Worm (Caenorhabditis elegans): ENCODE data around the gene ZK1248.20.
A peak's percentile ranks its signal among the peaks of the same experiment; 100 is the strongest.

The ZK1248.20 gene

ce11 chrII:5833136-5833535 lies 16.7 kb downstream of the ZK1248.20 start, which contains the start of gene gtap-1:
Gene gtap-1 (minus strand): TSS chrII:5833236.
- TF ChIP-seq ztf-29 (GFP tag; IDR thresholded peaks at IDR 0.05) (no peak), cog-1 (tag; optimal IDR thresholded peaks at IDR 0.05) (no peak), ztf-23 (GFP tag; IDR thresholded peaks at IDR 0.05) (no peak), med-1 (GFP tag; optimal IDR thresholded peaks at IDR 0.05; ENCODE audit: insufficient read depth) (no peak), ref-1 (GFP tag; conservative IDR thresholded peaks at IDR 0.05) (no peak), klf-2 (GFP tag; conservative IDR thresholded peaks at IDR 0.05) (no peak), flt-1 (GFP tag; IDR thresholded peaks at IDR 0.05) (no peak), T22C8.4 (GFP tag; IDR thresholded peaks at IDR 0.05) (no peak), tab-1 (GFP tag; IDR thresholded peaks at IDR 0.05) (no peak)

ce11 chrII:5835146-5835545 lies 18.7 kb downstream of the ZK1248.20 start:
- TF ChIP-seq flt-1 (GFP tag; IDR thresholded peaks at IDR 0.05) (no peak), klf-2 (GFP tag; conservative IDR thresholded peaks at IDR 0.05) (no peak), tab-1 (GFP tag; IDR thresholded peaks at IDR 0.05) (no peak)

DNA sequence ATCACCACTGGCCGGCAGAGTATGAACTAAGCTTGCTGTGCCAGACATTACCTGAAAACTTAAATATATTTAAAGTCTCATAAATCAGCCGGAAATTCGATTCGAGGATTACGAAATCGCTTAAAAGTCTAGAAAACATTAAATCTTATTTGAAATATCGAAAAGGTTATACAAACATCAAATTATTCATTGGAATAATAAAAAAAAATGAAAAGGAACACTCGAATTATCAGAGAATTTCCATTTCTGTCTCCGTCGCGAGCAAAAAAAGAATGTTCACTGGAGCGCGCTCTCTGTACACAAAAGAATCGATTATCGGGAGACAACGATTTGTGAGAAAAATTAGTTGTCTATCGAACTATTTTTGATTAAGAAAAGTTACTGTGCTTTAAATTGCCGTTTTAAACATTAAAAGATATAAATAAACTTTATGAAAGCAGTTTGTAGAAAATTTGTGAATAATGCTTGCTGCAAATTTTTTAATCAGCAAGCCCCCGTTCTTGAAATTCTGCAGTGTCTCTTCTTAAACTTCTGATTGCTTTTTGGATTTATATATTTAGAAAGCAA lies 19.8 kb downstream of the ZK1248.20 start, which contains the start of gene fzo-1:
Gene fzo-1, minus strand, starts transcription at position 51 of the 567 bp plus-strand sequence.
- TF ChIP-seq ztf-23 (GFP tag; IDR thresholded peaks at IDR 0.05), result peak; percentile 79; the same call in 1 of the 2 replicates
- TF ChIP-seq klf-2 (GFP tag; conservative IDR thresholded peaks at IDR 0.05), result 0 out of 2 replicates have a peak, but pooled peaks have one; percentile 14
- TF ChIP-seq ztf-29 (GFP tag; IDR thresholded peaks at IDR 0.05), result no peak
- TF ChIP-seq cog-1 (tag; optimal IDR thresholded peaks at IDR 0.05), result peak; percentile 83
- no peak for TF ChIP-seq ref-1 (GFP tag; conservative IDR thresholded peaks at IDR 0.05)
- no peak for TF ChIP-seq med-1 (GFP tag; optimal IDR thresholded peaks at IDR 0.05; ENCODE audit: insufficient read depth)
- no peak for TF ChIP-seq T22C8.4 (GFP tag; IDR thresholded peaks at IDR 0.05)
- no peak for TF ChIP-seq tab-1 (GFP tag; IDR thresholded peaks at IDR 0.05)

DNA sequence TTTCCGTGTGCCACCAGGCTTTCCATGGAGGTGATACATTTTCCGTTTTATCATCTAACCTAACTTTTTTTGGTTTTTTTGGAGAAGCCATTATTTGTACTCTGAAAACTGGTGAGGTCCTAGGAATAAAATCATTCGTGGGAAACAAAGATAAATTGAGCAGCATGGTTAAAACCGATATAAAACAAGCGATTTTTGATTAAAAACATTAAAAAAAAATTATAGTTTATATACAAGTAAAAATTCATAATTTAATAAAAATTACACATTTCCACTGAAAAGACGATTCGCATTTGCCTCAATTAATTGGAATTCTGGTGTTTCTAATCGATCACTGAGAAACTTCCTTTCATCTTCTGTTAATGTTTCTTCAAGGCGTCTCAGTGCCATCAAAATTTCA lies 22.0 kb downstream of the ZK1248.20 start, which contains the start of gene ZK1248.15:
Gene ZK1248.15, minus strand, starts transcription at position 101 of the 400 bp plus-strand sequence.
- TF ChIP-seq ztf-23 (GFP tag; IDR thresholded peaks at IDR 0.05), result no peak
- TF ChIP-seq T22C8.4 (GFP tag; IDR thresholded peaks at IDR 0.05), result no peak
- TF ChIP-seq cog-1 (tag; optimal IDR thresholded peaks at IDR 0.05), result no peak
- no peak for TF ChIP-seq klf-2 (GFP tag; conservative IDR thresholded peaks at IDR 0.05)
- no peak for TF ChIP-seq med-1 (GFP tag; optimal IDR thresholded peaks at IDR 0.05; ENCODE audit: insufficient read depth)
- no peak for TF ChIP-seq flt-1 (GFP tag; IDR thresholded peaks at IDR 0.05)
- no peak for TF ChIP-seq tab-1 (GFP tag; IDR thresholded peaks at IDR 0.05)
- TF ChIP-seq ref-1 (GFP tag; conservative IDR thresholded peaks at IDR 0.05), result no peak
- no peak for TF ChIP-seq ztf-29 (GFP tag; IDR thresholded peaks at IDR 0.05)

ce11 chrII:5839227-5839626 lies 22.8 kb downstream of the ZK1248.20 start, which contains the start of gene ZK1248.19:
Gene ZK1248.19 (minus strand): TSS chrII:5839414.
- TF ChIP-seq klf-2 (GFP tag; conservative IDR thresholded peaks at IDR 0.05), result no peak
- TF ChIP-seq T22C8.4 (GFP tag; IDR thresholded peaks at IDR 0.05), result no peak
- no peak for TF ChIP-seq ztf-23 (GFP tag; IDR thresholded peaks at IDR 0.05)
- no peak for TF ChIP-seq cog-1 (tag; optimal IDR thresholded peaks at IDR 0.05)
- TF ChIP-seq ref-1 (GFP tag; conservative IDR thresholded peaks at IDR 0.05), result no peak
- TF ChIP-seq tab-1 (GFP tag; IDR thresholded peaks at IDR 0.05), result no peak
- TF ChIP-seq ztf-29 (GFP tag; IDR thresholded peaks at IDR 0.05), result no peak
- TF ChIP-seq med-1 (GFP tag; optimal IDR thresholded peaks at IDR 0.05; ENCODE audit: insufficient read depth), result no peak
- TF ChIP-seq flt-1 (GFP tag; IDR thresholded peaks at IDR 0.05), result no peak

DNA sequence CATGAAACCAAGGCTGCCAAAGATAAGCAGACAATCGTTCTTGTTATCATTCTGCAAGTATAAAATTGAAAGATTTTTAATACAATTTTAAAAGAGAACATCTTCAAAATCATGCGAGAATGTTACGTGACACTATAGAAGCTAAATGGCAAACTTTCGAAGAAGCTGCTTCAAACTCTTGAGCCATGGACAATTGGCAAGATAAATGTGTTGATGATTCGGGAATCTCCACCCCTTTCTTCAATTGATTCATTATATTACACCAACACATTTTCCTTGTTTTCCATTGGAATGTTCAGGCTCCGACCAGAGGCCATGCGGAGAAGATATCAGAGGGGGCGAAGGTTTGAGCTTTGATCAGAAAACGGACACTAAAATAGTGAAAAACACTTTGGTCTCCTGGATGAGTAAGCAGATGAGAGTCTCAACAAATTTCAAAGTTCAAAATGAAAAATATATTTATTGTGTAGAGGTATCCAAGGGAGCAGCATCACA lies 24.7 kb downstream of the ZK1248.20 start, which contains the start of gene lec-5:
Gene lec-5, minus strand, starts transcription at position 51 of the 495 bp plus-strand sequence.
- TF ChIP-seq T22C8.4 (GFP tag; IDR thresholded peaks at IDR 0.05) (no peak), klf-2 (GFP tag; conservative IDR thresholded peaks at IDR 0.05) (no peak), ztf-29 (GFP tag; IDR thresholded peaks at IDR 0.05) (no peak), ztf-23 (GFP tag; IDR thresholded peaks at IDR 0.05) (no peak), med-1 (GFP tag; optimal IDR thresholded peaks at IDR 0.05; ENCODE audit: insufficient read depth) (no peak), cog-1 (tag; optimal IDR thresholded peaks at IDR 0.05) (no peak), ref-1 (GFP tag; conservative IDR thresholded peaks at IDR 0.05) (no peak), flt-1 (GFP tag; IDR thresholded peaks at IDR 0.05) (no peak), tab-1 (GFP tag; IDR thresholded peaks at IDR 0.05) (no peak)

DNA sequence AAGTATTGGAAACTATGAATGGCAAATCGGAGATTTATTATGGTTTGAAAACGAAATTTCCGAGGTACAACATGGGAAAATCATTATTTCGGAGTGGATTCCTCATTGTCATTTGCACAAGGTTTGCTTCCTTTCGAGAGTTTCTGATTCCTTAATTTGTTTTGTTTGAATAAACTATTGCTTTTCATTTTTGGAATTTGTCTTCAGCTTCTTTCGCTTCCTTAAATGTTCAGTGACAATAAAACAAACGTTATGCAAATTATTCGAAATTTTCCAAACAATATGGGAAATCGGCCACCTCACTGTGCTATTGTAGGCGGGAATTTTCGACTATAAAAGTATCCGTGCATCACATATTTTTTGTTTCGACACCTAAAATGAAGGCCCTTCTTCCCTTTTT lies 25.4 kb downstream of the ZK1248.20 start, which contains the start of gene nep-25:
Gene nep-25, plus strand, starts transcription at position 375 of the 400 bp plus-strand sequence.
- TF ChIP-seq tab-1 (GFP tag; IDR thresholded peaks at IDR 0.05) (no peak), ref-1 (GFP tag; conservative IDR thresholded peaks at IDR 0.05) (no peak), flt-1 (GFP tag; IDR thresholded peaks at IDR 0.05) (no peak), T22C8.4 (GFP tag; IDR thresholded peaks at IDR 0.05) (no peak), cog-1 (tag; optimal IDR thresholded peaks at IDR 0.05) (no peak), ztf-29 (GFP tag; IDR thresholded peaks at IDR 0.05) (no peak), med-1 (GFP tag; optimal IDR thresholded peaks at IDR 0.05; ENCODE audit: insufficient read depth) (no peak)

DNA sequence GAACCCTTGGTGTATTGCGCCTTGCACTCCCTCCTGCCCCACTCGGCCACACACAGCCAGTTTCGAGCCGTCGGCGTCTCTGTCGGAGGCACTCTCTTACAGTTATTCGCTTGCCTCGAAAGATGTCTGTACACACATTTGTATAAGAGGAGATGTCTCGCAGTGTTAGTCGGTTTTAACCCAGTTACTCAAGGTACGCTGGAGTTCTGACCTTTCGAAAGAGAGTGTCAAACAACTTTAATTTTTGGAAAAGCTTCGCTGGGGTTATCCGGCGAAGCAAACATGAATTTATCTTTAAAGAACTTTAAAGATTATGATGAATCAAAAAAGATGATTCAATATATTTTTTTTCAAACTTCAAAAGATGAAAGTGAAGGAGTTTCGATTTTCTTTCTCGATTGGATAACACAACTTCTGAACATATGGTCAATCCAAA lies 28.3 kb downstream of the ZK1248.20 start:
- peak; percentile 90 for TF ChIP-seq flt-1 (GFP tag; IDR thresholded peaks at IDR 0.05)
- TF ChIP-seq ztf-29 (GFP tag; IDR thresholded peaks at IDR 0.05), result peak; percentile 83
- no peak for TF ChIP-seq ref-1 (GFP tag; conservative IDR thresholded peaks at IDR 0.05)
- peak; percentile 61; the same call in 1 of the 2 replicates for TF ChIP-seq tab-1 (GFP tag; IDR thresholded peaks at IDR 0.05)
- peak; percentile 34 for TF ChIP-seq med-1 (GFP tag; optimal IDR thresholded peaks at IDR 0.05; ENCODE audit: insufficient read depth)
- peak; percentile 74; the same call in 1 of the 2 replicates for TF ChIP-seq T22C8.4 (GFP tag; IDR thresholded peaks at IDR 0.05)
- peak; percentile 99 for TF ChIP-seq cog-1 (tag; optimal IDR thresholded peaks at IDR 0.05)
- peak; percentile 53; the same call in 1 of the 2 replicates for TF ChIP-seq klf-2 (GFP tag; conservative IDR thresholded peaks at IDR 0.05)
- peak; percentile 90 for TF ChIP-seq ztf-23 (GFP tag; IDR thresholded peaks at IDR 0.05)

DNA sequence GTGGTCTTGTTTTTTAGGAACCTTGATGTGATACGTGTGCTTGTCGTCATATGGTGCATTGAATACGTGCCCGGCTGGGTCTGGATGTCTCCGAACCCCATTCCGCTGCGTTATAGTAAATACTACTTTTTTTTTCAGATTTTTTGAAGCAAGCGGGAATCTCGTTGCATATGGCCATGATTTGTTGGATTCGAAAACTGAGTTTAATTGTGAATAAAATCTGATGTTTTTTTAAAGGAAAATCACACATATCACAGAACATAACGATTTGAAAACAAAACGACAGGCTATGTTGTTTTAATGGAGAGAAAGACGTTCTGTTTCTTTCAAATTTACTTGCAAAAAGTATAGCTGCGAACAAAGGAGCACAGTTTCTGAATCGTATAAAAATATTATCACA lies 29.0 kb downstream of the ZK1248.20 start, which contains the start of the genes ZK1248.17 and H41C03.3:
Gene ZK1248.17, minus strand, starts transcription at position 101 of the 400 bp plus-strand sequence.
Gene H41C03.3, plus strand, starts transcription at position 337 of the 400 bp plus-strand sequence.
- TF ChIP-seq tab-1 (GFP tag; IDR thresholded peaks at IDR 0.05) (no peak), ref-1 (GFP tag; conservative IDR thresholded peaks at IDR 0.05) (no peak), cog-1 (tag; optimal IDR thresholded peaks at IDR 0.05) (no peak), ztf-29 (GFP tag; IDR thresholded peaks at IDR 0.05) (no peak), med-1 (GFP tag; optimal IDR thresholded peaks at IDR 0.05; ENCODE audit: insufficient read depth) (no peak), flt-1 (GFP tag; IDR thresholded peaks at IDR 0.05) (no peak), ztf-23 (GFP tag; IDR thresholded peaks at IDR 0.05) (no peak), klf-2 (GFP tag; conservative IDR thresholded peaks at IDR 0.05) (no peak), T22C8.4 (GFP tag; IDR thresholded peaks at IDR 0.05) (no peak)
